Fruit fly (Drosophila melanogaster) whole organism, embryonic: ENCODE data around the gene AspRS-m.

ENCODE experiments used
- CG10366 ChIP-seq: fragments of 200-800 bp; sonication (Bioruptor generic); IDR thresholded peaks from 2 replicates; pipeline ENCODE4 v1.3.6; 2022; ENCODE audit warnings: missing biosample characterization, missing genetic modification characterization
- CG10543 ChIP-seq: fragments of 200-800 bp; sonication (Bioruptor generic); optimal IDR thresholded peaks from 3 replicates; lab custom pipeline; 2017; ENCODE audit warnings: missing biosample characterization, mild to moderate bottlenecking, missing genetic modification characterization, moderate library complexity
- CG11504 ChIP-seq: fragments of 200-800 bp; sonication (Bioruptor generic); optimal IDR thresholded peaks from 3 replicates; lab custom pipeline; 2019; ENCODE audit warnings: missing biosample characterization, mild to moderate bottlenecking, missing genetic modification characterization, moderate library complexity
- CG13296 ChIP-seq: fragments of 200-800 bp; sonication (Bioruptor generic); optimal IDR thresholded peaks from 3 replicates; lab custom pipeline; 2018; ENCODE audit warnings: missing biosample characterization, mild to moderate bottlenecking, missing genetic modification characterization
- CG15011 ChIP-seq: fragments of 200-800 bp; sonication (Bioruptor generic); optimal IDR thresholded peaks from 3 replicates; lab custom pipeline; 2018; ENCODE audit warnings: missing biosample characterization, mild to moderate bottlenecking, missing genetic modification characterization
- CG15269 ChIP-seq: fragments of 200-800 bp; sonication (Bioruptor generic); optimal IDR thresholded peaks from 2 replicates; lab custom pipeline; 2018; ENCODE audit warnings: missing biosample characterization, mild to moderate bottlenecking, missing genetic modification characterization, moderate library complexity
- CG15601 ChIP-seq: fragments of 200-800 bp; sonication (Bioruptor generic); optimal IDR thresholded peaks from 3 replicates; lab custom pipeline; 2019; ENCODE audit warnings: missing biosample characterization, mild to moderate bottlenecking, missing genetic modification characterization, moderate library complexity
- CG16863 ChIP-seq: fragments of 200-800 bp; sonication (Bioruptor generic); optimal IDR thresholded peaks from 3 replicates; lab custom pipeline; 2016; ENCODE audit warnings: missing biosample characterization, missing genetic modification characterization
- CG17361 ChIP-seq: fragments of 200-800 bp; sonication (Bioruptor generic); IDR thresholded peaks from 3 replicates; pipeline ENCODE4 v1.3.6; 2022; ENCODE audit warnings: missing biosample characterization, missing genetic modification characterization
- CG2129 ChIP-seq: fragments of 200-800 bp; sonication (Bioruptor generic); IDR thresholded peaks from 2 replicates; pipeline ENCODE4 v1.3.6; 2022; ENCODE audit warnings: missing biosample characterization, missing genetic modification characterization; ENCODE audit not compliant: partially characterized antibody
- CG2199 ChIP-seq: fragments of 200-800 bp; sonication (Bioruptor generic); IDR thresholded peaks from 3 replicates; pipeline ENCODE4 v1.3.6; 2022; ENCODE audit warnings: missing biosample characterization, missing genetic modification characterization
- CG6254 ChIP-seq: fragments of 200-800 bp; sonication (Bioruptor generic); optimal IDR thresholded peaks from 3 replicates; lab custom pipeline; 2017; ENCODE audit warnings: mild to moderate bottlenecking, missing biosample characterization, missing genetic modification reagents, missing genetic modification characterization
- CG6791 ChIP-seq: fragments of 200-800 bp; sonication (Bioruptor generic); IDR thresholded peaks from 3 replicates; pipeline ENCODE4 v1.3.6; 2022; ENCODE audit warnings: missing biosample characterization, missing genetic modification characterization; ENCODE audit not compliant: partially characterized antibody
- CG7987 ChIP-seq: fragments of 200-800 bp; sonication (Bioruptor generic); optimal IDR thresholded peaks from 2 replicates; lab custom pipeline; 2018; ENCODE audit warnings: missing biosample characterization, mild to moderate bottlenecking, missing genetic modification characterization, moderate library complexity
- CG8765 ChIP-seq: fragments of 200-800 bp; sonication (Bioruptor generic); IDR thresholded peaks from 2 replicates; pipeline ENCODE4 v1.3.6; 2022; ENCODE audit warnings: missing biosample characterization, missing genetic modification characterization
- D19A ChIP-seq: fragments of 200-800 bp; optimal IDR thresholded peaks from 3 replicates; lab custom pipeline; 2019; ENCODE audit warnings: missing biosample characterization, mild to moderate bottlenecking, missing genetic modification characterization, moderate library complexity
- Deaf1 ChIP-seq: fragments of 200-800 bp; optimal IDR thresholded peaks from 3 replicates; lab custom pipeline; 2019; ENCODE audit warnings: missing biosample characterization, mild to moderate bottlenecking, missing genetic modification characterization, moderate library complexity
- Dip2 ChIP-seq: fragments of 200-800 bp; sonication (Bioruptor generic); IDR thresholded peaks from 2 replicates; pipeline ENCODE4 v1.3.6; 2022; ENCODE audit warnings: missing biosample characterization, missing genetic modification characterization
- Dll ChIP-seq: fragments of 200-800 bp; sonication (Bioruptor generic); IDR thresholded peaks from 4 replicates; pipeline ENCODE4 v1.3.6; 2022; ENCODE audit warnings: missing biosample characterization, missing genetic modification characterization; ENCODE audit not compliant: partially characterized antibody
- Gug ChIP-seq: fragments of 200-800 bp; sonication (Bioruptor generic); IDR thresholded peaks from 4 replicates; pipeline ENCODE4 v1.3.6; 2022; ENCODE audit warnings: missing biosample characterization, missing genetic modification characterization
- Hmr ChIP-seq: fragments of 200-800 bp; sonication (Bioruptor generic); optimal IDR thresholded peaks from 3 replicates; lab custom pipeline; 2017; ENCODE audit warnings: mild to moderate bottlenecking, missing biosample characterization, missing genetic modification reagents, missing genetic modification characterization
- MTF-1 ChIP-seq: fragments of 200-800 bp; sonication (Bioruptor generic); optimal IDR thresholded peaks from 2 replicates; lab custom pipeline; 2018; ENCODE audit warnings: missing biosample characterization, mild to moderate bottlenecking, missing genetic modification characterization, borderline replicate concordance
- Med ChIP-seq: fragments of 200-800 bp; sonication (Bioruptor generic); peaks from one replicate; lab custom pipeline; 2016; ENCODE audit warnings: missing biosample characterization, missing genetic modification characterization, mild to moderate bottlenecking, inconsistent platforms, moderate library complexity
- Meics ChIP-seq: fragments of 200-800 bp; sonication (Bioruptor generic); optimal IDR thresholded peaks from 2 replicates; lab custom pipeline; 2017; ENCODE audit warnings: missing biosample characterization, mild to moderate bottlenecking, missing genetic modification characterization
- Ravus ChIP-seq: fragments of 200-800 bp; sonication (Bioruptor generic); IDR thresholded peaks from 2 replicates; pipeline ENCODE4 v1.3.6; 2022; ENCODE audit warnings: missing biosample characterization, missing genetic modification characterization
- Rx ChIP-seq: fragments of 200-800 bp; sonication (Bioruptor generic); IDR thresholded peaks from 2 replicates; pipeline ENCODE4 v1.3.6; 2022; ENCODE audit warnings: missing biosample characterization, missing genetic modification characterization
- Sox102F ChIP-seq: fragments of 200-800 bp; sonication (Bioruptor generic); optimal IDR thresholded peaks from 2 replicates; lab custom pipeline; 2018; ENCODE audit warnings: missing biosample characterization, mild to moderate bottlenecking, missing genetic modification characterization, moderate library complexity
- Xrp1 ChIP-seq: fragments of 200-800 bp; sonication (Bioruptor generic); IDR thresholded peaks from 2 replicates; pipeline ENCODE4 v1.3.6; 2022; ENCODE audit warnings: missing biosample characterization, missing genetic modification characterization
- caup ChIP-seq: fragments of 200-800 bp; sonication (Bioruptor generic); optimal IDR thresholded peaks from 3 replicates; lab custom pipeline; 2017; ENCODE audit warnings: missing biosample characterization, mild to moderate bottlenecking, missing genetic modification characterization, moderate library complexity; ENCODE audit not compliant: severe bottlenecking
- chinmo ChIP-seq: fragments of 200-800 bp; sonication (Bioruptor generic); IDR thresholded peaks from 4 replicates; pipeline ENCODE4 v1.3.6; 2022; ENCODE audit warnings: missing biosample characterization, missing genetic modification characterization; ENCODE audit not compliant: partially characterized antibody
- cwo ChIP-seq: fragments of 200-800 bp; sonication (Bioruptor generic); optimal IDR thresholded peaks from 3 replicates; lab custom pipeline; 2017; ENCODE audit warnings: missing biosample characterization, missing genetic modification characterization, mild to moderate bottlenecking, moderate library complexity, missing genetic modification reagents
- dati ChIP-seq: fragments of 200-800 bp; sonication (Bioruptor generic); IDR thresholded peaks from 2 replicates; pipeline ENCODE4 v1.3.6; 2022; ENCODE audit warnings: missing biosample characterization, missing genetic modification characterization
- gsb-n ChIP-seq: fragments of 200-800 bp; sonication (Bioruptor generic); optimal IDR thresholded peaks from 3 replicates; lab custom pipeline; 2018; ENCODE audit warnings: missing biosample characterization, mild to moderate bottlenecking, missing genetic modification characterization
- kni ChIP-seq: fragments of 200-800 bp; sonication (Bioruptor generic); optimal IDR thresholded peaks from 3 replicates; lab custom pipeline; 2017; ENCODE audit warnings: mild to moderate bottlenecking, missing biosample characterization, missing genetic modification reagents, missing genetic modification characterization
- lab ChIP-seq: fragments of 200-800 bp; sonication (Bioruptor generic); optimal IDR thresholded peaks from 3 replicates; lab custom pipeline; 2017; ENCODE audit warnings: missing biosample characterization, missing genetic modification characterization, mild to moderate bottlenecking, moderate library complexity, missing genetic modification reagents
- lbe ChIP-seq: fragments of 200-800 bp; sonication (Bioruptor generic); optimal IDR thresholded peaks from 2 replicates; lab custom pipeline; 2016; ENCODE audit warnings: missing biosample characterization, mild to moderate bottlenecking, missing genetic modification characterization
- onecut ChIP-seq: fragments of 200-800 bp; sonication (Bioruptor generic); IDR thresholded peaks from 2 replicates; pipeline ENCODE4 v1.3.6; 2022; ENCODE audit warnings: missing biosample characterization, missing genetic modification characterization
- otp ChIP-seq: fragments of 200-800 bp; sonication (Bioruptor generic); IDR thresholded peaks from 3 replicates; pipeline ENCODE4, ENCODE4 v1.3.6; 2022; ENCODE audit warnings: missing biosample characterization, missing genetic modification characterization
- phol ChIP-seq: fragments of 200-800 bp; sonication (Bioruptor generic); optimal IDR thresholded peaks from 3 replicates; lab custom pipeline; 2018; ENCODE audit warnings: missing biosample characterization, mild to moderate bottlenecking, missing genetic modification characterization, moderate library complexity
- row ChIP-seq: fragments of 200-800 bp; sonication (Bioruptor generic); IDR thresholded peaks from 3 replicates; pipeline ENCODE4 v1.3.6; 2022; ENCODE audit warnings: missing biosample characterization, missing genetic modification characterization
- sima ChIP-seq: fragments of 200-800 bp; sonication (Bioruptor generic); optimal IDR thresholded peaks from 2 replicates; lab custom pipeline; 2016; ENCODE audit warnings: missing biosample characterization, missing genetic modification characterization
- slou ChIP-seq: fragments of 200-800 bp; sonication (Bioruptor generic); optimal IDR thresholded peaks from 3 replicates; lab custom pipeline; 2016; ENCODE audit warnings: missing biosample characterization, missing genetic modification characterization
- sqz ChIP-seq: fragments of 200-800 bp; sonication (Bioruptor generic); optimal IDR thresholded peaks from 3 replicates; lab custom pipeline; 2018; ENCODE audit warnings: missing biosample characterization, mild to moderate bottlenecking, missing genetic modification characterization
- tgo ChIP-seq: fragments of 200-800 bp; sonication (Bioruptor generic); IDR thresholded peaks from 3 replicates; pipeline ENCODE4 v1.3.6; 2022; ENCODE audit warnings: missing biosample characterization, missing genetic modification characterization
- vnd ChIP-seq: fragments of 200-800 bp; sonication (Bioruptor generic); IDR thresholded peaks from 3 replicates; pipeline ENCODE4 v1.3.6; 2022; ENCODE audit warnings: missing biosample characterization, missing genetic modification characterization; ENCODE audit not compliant: partially characterized antibody
- wek ChIP-seq: fragments of 200-800 bp; sonication (Bioruptor generic); optimal IDR thresholded peaks from 3 replicates; lab custom pipeline; 2018; ENCODE audit warnings: missing biosample characterization, mild to moderate bottlenecking, missing genetic modification characterization, moderate library complexity

AspRS-m gene

dm6 chr2L:16857665-16858064, 30.8 kb downstream of the AspRS-m start (continued):
- TF ChIP-seq sqz: peak; percentile 9
- TF ChIP-seq Med (GFP tag; lab: Kevin White, UChicago): no peak

- TF ChIP-seq Ravus (GFP tag; lab: Robert Waterston, UW) (no peak), wek (GFP tag; lab: Kevin White, UChicago) (peak; percentile 47), D19A (tag; lab: Kevin White, UChicago) (peak; percentile 13), cwo (GFP tag; lab: Kevin White, UChicago) (peak; percentile 67), CG17361 (GFP tag; lab: Robert Waterston, UW) (no peak), lbe (GFP tag; lab: Kevin White, UChicago) (no peak), otp (GFP tag; lab: Robert Waterston, UW) (no peak), tgo (GFP tag; lab: Robert Waterston, UW) (no peak), Rx (no peak), onecut (GFP tag; lab: Robert Waterston, UW) (peak; percentile 38; the same call in 1 of the 2 replicates), CG16863 (GFP tag; lab: Kevin White, UChicago) (no peak), Hmr (GFP tag; lab: Kevin White, UChicago) (no peak), caup (GFP tag; lab: Kevin White, UChicago) (no peak), MTF-1 (peak; percentile 13), Gug (GFP tag; lab: Robert Waterston, UW) (no peak), Dll (GFP tag; lab: Robert Waterston, UW) (0 out of 4 replicates have a peak, but pooled peaks have one; percentile 23), vnd (GFP tag; lab: Robert Waterston, UW) (no peak), CG2129 (GFP tag; lab: Robert Waterston, UW) (no peak), CG13296 (GFP tag; lab: Kevin White, UChicago) (peak; percentile 20), CG15601 (tag; lab: Kevin White, UChicago) (no peak), CG15269 (tag; lab: Kevin White, UChicago) (no peak), Meics (GFP tag; lab: Kevin White, UChicago) (peak; percentile 23), Sox102F (GFP tag; lab: Kevin White, UChicago) (peak; percentile 4), gsb-n (tag; lab: Kevin White, UChicago) (peak; percentile 8), phol (no peak), sima (GFP tag; lab: Kevin White, UChicago) (no peak), CG10543 (GFP tag; lab: Kevin White, UChicago) (no peak), CG11504 (tag; lab: Kevin White, UChicago) (peak; percentile 3), chinmo (GFP tag; lab: Robert Waterston, UW) (0 out of 4 replicates have a peak, but pooled peaks have one; percentile 62), CG10366 (peak; percentile 7; the same call in 1 of the 2 replicates), CG6791 (GFP tag; lab: Robert Waterston, UW) (no peak), Deaf1 (tag; lab: Kevin White, UChicago) (peak; percentile 62), kni (GFP tag; lab: Kevin White, UChicago) (peak; percentile 8), CG6254 (GFP tag; lab: Kevin White, UChicago) (peak; percentile 47), row (GFP tag; lab: Robert Waterston, UW) (no peak), Xrp1 (GFP tag; lab: Robert Waterston, UW) (peak; percentile 22; the same call in 1 of the 2 replicates), CG2199 (GFP tag; lab: Robert Waterston, UW) (peak; percentile 66; the same call in 2 of the 3 replicates), Dip2 (no peak), lab (GFP tag; lab: Kevin White, UChicago) (peak; percentile 7), CG15011 (GFP tag; lab: Kevin White, UChicago) (no peak), CG7987 (GFP tag; lab: Kevin White, UChicago) (peak; percentile 13), slou (GFP tag; lab: Kevin White, UChicago) (no peak), dati (GFP tag; lab: Robert Waterston, UW) (no peak), CG8765 (no peak)
Measured at dm6 chr2L:16858466-16859007, 31.7 kb downstream of the AspRS-m start, which contains the start of gene CG31809. Gene CG31809 (minus strand): TSS chr2L:16858714.
